Fruit fly (Drosophila melanogaster) whole organism, embryonic: ENCODE data around the gene Elp3.
A peak's percentile ranks its signal among the peaks of the same experiment; 100 is the strongest.

Experiments
- B-H2 ChIP-seq: fragments of 200-800 bp; sonication (Bioruptor generic); optimal IDR thresholded peaks from 2 replicates; lab custom pipeline; 2018; ENCODE audit warnings: missing biosample characterization, mild to moderate bottlenecking, missing genetic modification characterization
- Bgb ChIP-seq: fragments of 200-800 bp; sonication (Bioruptor generic); IDR thresholded peaks from 2 replicates; pipeline ENCODE4 v1.3.6; 2022; ENCODE audit warnings: missing biosample characterization, missing genetic modification characterization; ENCODE audit not compliant: partially characterized antibody
- CG11560 ChIP-seq: fragments of 200-800 bp; sonication (Bioruptor generic); IDR thresholded peaks from 3 replicates; pipeline ENCODE4 v1.3.6; 2022; ENCODE audit warnings: missing biosample characterization, missing genetic modification characterization
- CG11695 ChIP-seq: fragments of 200-800 bp; sonication (Bioruptor generic); IDR thresholded peaks from 3 replicates; pipeline ENCODE4 v1.3.6; 2022; ENCODE audit warnings: missing biosample characterization, missing genetic modification characterization
- CG13424 ChIP-seq: fragments of 200-800 bp; sonication (Bioruptor generic); optimal IDR thresholded peaks from 2 replicates; lab custom pipeline; 2019; ENCODE audit warnings: missing biosample characterization, mild to moderate bottlenecking, missing genetic modification characterization, moderate library complexity
- CG14050 ChIP-seq: fragments of 200-800 bp; sonication (Bioruptor generic); IDR thresholded peaks from 3 replicates; pipeline ENCODE4 v1.3.6; 2022; ENCODE audit warnings: missing biosample characterization, missing genetic modification characterization
- CG17359 ChIP-seq: fragments of 200-800 bp; sonication (Bioruptor generic); optimal IDR thresholded peaks from 3 replicates; lab custom pipeline; 2018; ENCODE audit warnings: missing biosample characterization, mild to moderate bottlenecking, missing genetic modification characterization, moderate library complexity
- CG1832 ChIP-seq: fragments of 200-800 bp; sonication (Bioruptor generic); optimal IDR thresholded peaks from 2 replicates; lab custom pipeline; 2017; ENCODE audit warnings: missing biosample characterization, mild to moderate bottlenecking, missing genetic modification characterization, inconsistent platforms
- CG18476 ChIP-seq: fragments of 200-800 bp; sonication (Bioruptor generic); optimal IDR thresholded peaks from 2 replicates; lab custom pipeline; 2016; ENCODE audit warnings: missing biosample characterization, mild to moderate bottlenecking, missing genetic modification characterization
- CG32767 ChIP-seq: fragments of 200-800 bp; sonication (Bioruptor generic); IDR thresholded peaks from 2 replicates; pipeline ENCODE4 v1.3.6; 2022; ENCODE audit warnings: missing biosample characterization, missing genetic modification characterization
- CG3726 ChIP-seq: fragments of 200-800 bp; sonication (Bioruptor generic); IDR thresholded peaks from 3 replicates; pipeline ENCODE4, ENCODE4 v1.3.6; 2022; ENCODE audit warnings: missing biosample characterization, missing genetic modification characterization
- CG42726 ChIP-seq: fragments of 200-800 bp; sonication (Bioruptor generic); IDR thresholded peaks from 2 replicates; pipeline ENCODE4 v1.3.6; 2022; ENCODE audit warnings: missing biosample characterization, missing genetic modification characterization; ENCODE audit not compliant: partially characterized antibody
- CG4404 ChIP-seq: fragments of 200-800 bp; sonication (Bioruptor generic); IDR thresholded peaks from 2 replicates; pipeline ENCODE4 v1.3.6; 2022; ENCODE audit warnings: missing biosample characterization, missing genetic modification characterization
- CG4707 ChIP-seq: fragments of 200-800 bp; sonication (Bioruptor generic); optimal IDR thresholded peaks from 2 replicates; lab custom pipeline; 2018; ENCODE audit warnings: missing biosample characterization, mild to moderate bottlenecking, missing genetic modification characterization, moderate library complexity
- CG6791 ChIP-seq: fragments of 200-800 bp; sonication (Bioruptor generic); IDR thresholded peaks from 3 replicates; pipeline ENCODE4 v1.3.6; 2022; ENCODE audit warnings: missing biosample characterization, missing genetic modification characterization; ENCODE audit not compliant: partially characterized antibody
- CG7963 ChIP-seq: fragments of 200-800 bp; sonication (Bioruptor generic); IDR thresholded peaks from 3 replicates; pipeline ENCODE4 v1.3.6; 2022; ENCODE audit warnings: missing biosample characterization, missing genetic modification characterization; ENCODE audit not compliant: partially characterized antibody
- CG8290 ChIP-seq, 3 experiments: fragments of 200-800 bp; sonication (Bioruptor generic); optimal IDR thresholded peaks; 2 replicates each; lab custom pipeline; 2016 to 2019; ENCODE audit warnings: missing biosample characterization in 3 of 3, missing genetic modification characterization in 3 of 3, mild to moderate bottlenecking in 2 of 3, moderate library complexity in 1 of 3
- CG8765 ChIP-seq: fragments of 200-800 bp; sonication (Bioruptor generic); IDR thresholded peaks from 2 replicates; pipeline ENCODE4 v1.3.6; 2022; ENCODE audit warnings: missing biosample characterization, missing genetic modification characterization
- CG8924 ChIP-seq: fragments of 200-800 bp; optimal IDR thresholded peaks from 3 replicates; lab custom pipeline; 2019; ENCODE audit warnings: missing biosample characterization, mild to moderate bottlenecking, missing genetic modification characterization, moderate library complexity
- CG9609 ChIP-seq: fragments of 200-800 bp; sonication (Bioruptor generic); optimal IDR thresholded peaks from 3 replicates; lab custom pipeline; 2016; ENCODE audit warnings: missing biosample characterization, missing genetic modification characterization
- CG9727 ChIP-seq: fragments of 200-800 bp; sonication (Bioruptor generic); optimal IDR thresholded peaks from 3 replicates; lab custom pipeline; 2017; ENCODE audit warnings: missing biosample characterization, mild to moderate bottlenecking, missing genetic modification characterization
- CTCF ChIP-seq: fragments of 200-800 bp; sonication (Bioruptor generic); optimal IDR thresholded peaks from 2 replicates; lab custom pipeline; 2017; ENCODE audit warnings: missing biosample characterization, mild to moderate bottlenecking, missing genetic modification characterization, moderate library complexity
- D19A ChIP-seq: fragments of 200-800 bp; optimal IDR thresholded peaks from 3 replicates; lab custom pipeline; 2019; ENCODE audit warnings: missing biosample characterization, mild to moderate bottlenecking, missing genetic modification characterization, moderate library complexity
- Dfd ChIP-seq, 2 experiments: fragments of >200 bp; optimal IDR thresholded peaks; 2 replicates each; lab custom pipeline; 2017; ENCODE audit warnings: missing biosample characterization in 2 of 2, missing genetic modification characterization in 2 of 2
- Drgx ChIP-seq: fragments of 200-800 bp; sonication (Bioruptor generic); IDR thresholded peaks from 2 replicates; pipeline ENCODE4 v1.3.6; 2022; ENCODE audit warnings: missing biosample characterization, missing genetic modification characterization
- Fer3 ChIP-seq: fragments of 200-800 bp; sonication (Bioruptor generic); optimal IDR thresholded peaks from 2 replicates; lab custom pipeline; 2018; ENCODE audit warnings: missing biosample characterization, mild to moderate bottlenecking, missing genetic modification characterization, moderate library complexity
- HmgD ChIP-seq: fragments of 200-800 bp; sonication (Bioruptor generic); optimal IDR thresholded peaks from 3 replicates; lab custom pipeline; 2016; ENCODE audit warnings: missing biosample characterization, missing genetic modification characterization
- Hmr ChIP-seq: fragments of 200-800 bp; sonication (Bioruptor generic); optimal IDR thresholded peaks from 3 replicates; lab custom pipeline; 2017; ENCODE audit warnings: mild to moderate bottlenecking, missing biosample characterization, missing genetic modification reagents, missing genetic modification characterization
- Lpt ChIP-seq: fragments of >200 bp; optimal IDR thresholded peaks from 2 replicates; lab custom pipeline; 2018; ENCODE audit warnings: missing biosample characterization, missing genetic modification characterization
- Mrtf ChIP-seq: fragments of 200-800 bp; sonication (Bioruptor generic); IDR thresholded peaks from 3 replicates; pipeline ENCODE4 v1.3.6; 2022; ENCODE audit warnings: missing biosample characterization, missing genetic modification characterization
- Side ChIP-seq: fragments of 200-800 bp; sonication (Bioruptor generic); optimal IDR thresholded peaks from 2 replicates; lab custom pipeline; 2016; ENCODE audit warnings: missing biosample characterization, missing genetic modification characterization
- Sin3A ChIP-seq: fragments of >200 bp; optimal IDR thresholded peaks from 2 replicates; lab custom pipeline; 2018
- Sox100B ChIP-seq: fragments of 200-800 bp; sonication (Bioruptor generic); optimal IDR thresholded peaks from 3 replicates; lab custom pipeline; 2018; ENCODE audit warnings: missing biosample characterization, mild to moderate bottlenecking, missing genetic modification characterization
- amos ChIP-seq: fragments of 200-800 bp; sonication (Bioruptor generic); IDR thresholded peaks from 2 replicates; pipeline ENCODE4 v1.3.6; 2022; ENCODE audit warnings: missing biosample characterization, missing genetic modification characterization; ENCODE audit not compliant: partially characterized antibody
- ap ChIP-seq: fragments of 200-800 bp; sonication (Bioruptor generic); IDR thresholded peaks from 2 replicates; pipeline ENCODE4 v1.3.6; 2022; ENCODE audit warnings: missing biosample characterization, missing genetic modification characterization
- ato ChIP-seq: fragments of 200-800 bp; sonication (Bioruptor generic); IDR thresholded peaks from 2 replicates; pipeline ENCODE4 v1.3.6; 2022; ENCODE audit warnings: missing biosample characterization, missing genetic modification characterization; ENCODE audit not compliant: partially characterized antibody
- bab2 ChIP-seq: fragments of 200-800 bp; sonication (Bioruptor generic); optimal IDR thresholded peaks from 2 replicates; lab custom pipeline; 2016; ENCODE audit warnings: missing biosample characterization, missing genetic modification characterization
- bbx ChIP-seq: fragments of 200-800 bp; sonication (Bioruptor generic); IDR thresholded peaks from 2 replicates; pipeline ENCODE4 v1.3.6; 2022; ENCODE audit warnings: missing biosample characterization, missing genetic modification characterization; ENCODE audit not compliant: partially characterized antibody
- cato ChIP-seq: fragments of 200-800 bp; sonication (Bioruptor generic); optimal IDR thresholded peaks from 2 replicates; lab custom pipeline; 2016; ENCODE audit warnings: missing biosample characterization, missing genetic modification characterization, borderline replicate concordance
- chif ChIP-seq, 2 experiments: fragments of 200-800 bp; sonication (Bioruptor generic); optimal IDR thresholded peaks; 3 replicates each; lab custom pipeline; 2016; ENCODE audit warnings: missing biosample characterization in 2 of 2, missing genetic modification characterization in 2 of 2
- fd96Cb ChIP-seq: fragments of 200-800 bp; sonication (Bioruptor generic); optimal IDR thresholded peaks from 2 replicates; lab custom pipeline; 2018; ENCODE audit warnings: missing biosample characterization, mild to moderate bottlenecking, missing genetic modification characterization, moderate library complexity
- hb ChIP-seq: fragments of 200-800 bp; sonication (Bioruptor generic); IDR thresholded peaks from 3 replicates; pipeline ENCODE4 v1.3.6; 2022; ENCODE audit warnings: missing biosample characterization, missing genetic modification characterization; ENCODE audit not compliant: partially characterized antibody
- nau ChIP-seq: fragments of 200-800 bp; sonication (Bioruptor generic); optimal IDR thresholded peaks from 3 replicates; lab custom pipeline; 2017; ENCODE audit warnings: missing biosample characterization, mild to moderate bottlenecking, missing genetic modification characterization, missing genetic modification reagents
- otp ChIP-seq: fragments of 200-800 bp; sonication (Bioruptor generic); IDR thresholded peaks from 3 replicates; pipeline ENCODE4, ENCODE4 v1.3.6; 2022; ENCODE audit warnings: missing biosample characterization, missing genetic modification characterization
- p53 ChIP-seq: fragments of 200-800 bp; sonication (Bioruptor generic); optimal IDR thresholded peaks from 2 replicates; lab custom pipeline; 2016; ENCODE audit warnings: missing biosample characterization, missing genetic modification characterization
- pb ChIP-seq: fragments of 200-800 bp; sonication (Bioruptor generic); optimal IDR thresholded peaks from 3 replicates; lab custom pipeline; 2016; ENCODE audit warnings: missing biosample characterization, missing genetic modification characterization
- pita ChIP-seq: fragments of 200-800 bp; sonication (Bioruptor generic); optimal IDR thresholded peaks from 2 replicates; lab custom pipeline; 2017; ENCODE audit warnings: missing biosample characterization, mild to moderate bottlenecking, missing genetic modification characterization
- slbo ChIP-seq: fragments of 200-800 bp; sonication (Bioruptor generic); IDR thresholded peaks from 2 replicates; pipeline ENCODE4 v1.3.6; 2022; ENCODE audit warnings: missing biosample characterization, missing genetic modification characterization
- slou ChIP-seq: fragments of 200-800 bp; sonication (Bioruptor generic); optimal IDR thresholded peaks from 3 replicates; lab custom pipeline; 2016; ENCODE audit warnings: missing biosample characterization, missing genetic modification characterization
- sug ChIP-seq: fragments of 200-800 bp; optimal IDR thresholded peaks from 2 replicates; lab custom pipeline; 2019; ENCODE audit warnings: missing biosample characterization, mild to moderate bottlenecking, missing genetic modification characterization, moderate library complexity
- trh ChIP-seq: fragments of 200-800 bp; sonication (Bioruptor generic); optimal IDR thresholded peaks from 2 replicates; lab custom pipeline; 2016; ENCODE audit warnings: missing biosample characterization, missing genetic modification characterization
- vfl ChIP-seq: fragments of 200-800 bp; sonication (Bioruptor generic); optimal IDR thresholded peaks from 2 replicates; lab custom pipeline; 2016; ENCODE audit warnings: missing biosample characterization, missing genetic modification characterization

The Elp3 gene

dm6 chr2L:4418819-4419218, 25.7 kb upstream of the Elp3 start (continued):
- TF ChIP-seq Drgx (GFP tag; lab: Robert Waterston, UW) (no peak), bbx (GFP tag; lab: Robert Waterston, UW) (peak; percentile 67), cato (no peak), CG14050 (no peak), chif (GFP tag; optimal IDR thresholded peaks at IDR 0.05; lab: Kevin White, UChicago) (no peak), CG9609 (GFP tag; lab: Kevin White, UChicago) (no peak), Sox100B (GFP tag; lab: Kevin White, UChicago) (no peak), ap (GFP tag; lab: Robert Waterston, UW) (no peak), CG17359 (tag; lab: Kevin White, UChicago) (no peak), p53 (GFP tag; lab: Kevin White, UChicago) (no peak), slou (GFP tag; lab: Kevin White, UChicago) (no peak), Bgb (GFP tag; lab: Robert Waterston, UW) (peak; percentile 76), slbo (GFP tag; lab: Robert Waterston, UW) (0 out of 2 replicates have a peak, but pooled peaks have one; percentile 4), CG8290 (GFP tag; optimal IDR thresholded peaks at IDR 0.05; lab: Kevin White, UChicago) (no peak), CG8290 (tag; optimal IDR thresholded peaks at IDR 0.05; lab: Kevin White, UChicago) (no peak), ato (peak; percentile 37; the same call in 1 of the 2 replicates), Mrtf (GFP tag; lab: Robert Waterston, UW) (no peak), hb (GFP tag; lab: Robert Waterston, UW) (peak; percentile 50; the same call in 1 of the 3 replicates), Side (no peak), CG7963 (GFP tag; lab: Robert Waterston, UW) (peak; percentile 51; the same call in 2 of the 3 replicates), Fer3 (tag; lab: Kevin White, UChicago) (no peak), trh (GFP tag; lab: Kevin White, UChicago) (no peak), pb (GFP tag; lab: Kevin White, UChicago) (no peak), sug (tag; lab: Kevin White, UChicago) (no peak), CG3726 (GFP tag; lab: Robert Waterston, UW) (no peak), CG6791 (peak; percentile 77), CG8765 (GFP tag; lab: Robert Waterston, UW) (no peak), Lpt (GFP tag; lab: Kevin White, UChicago) (no peak), Dfd (GFP tag; optimal IDR thresholded peaks at IDR 0.05; lab: Kevin White, UChicago) (no peak), Hmr (no peak), CG8924 (tag; lab: Kevin White, UChicago) (no peak), CG18476 (GFP tag; lab: Kevin White, UChicago) (no peak), CTCF (GFP tag; lab: Kevin White, UChicago) (no peak), Sin3A (no peak), CG32767 (GFP tag; lab: Robert Waterston, UW) (no peak), pita (GFP tag; lab: Kevin White, UChicago) (no peak), fd96Cb (no peak), D19A (peak; percentile 22), CG1832 (no peak), CG11695 (GFP tag; lab: Robert Waterston, UW) (no peak), CG11560 (tag; lab: Robert Waterston, UW) (no peak), amos (peak; percentile 67; the same call in 1 of the 2 replicates), bab2 (GFP tag; lab: Kevin White, UChicago) (no peak), CG13424 (tag; lab: Kevin White, UChicago) (no peak), nau (no peak), otp (no peak), B-H2 (GFP tag; lab: Kevin White, UChicago) (no peak), CG9727 (GFP tag; lab: Kevin White, UChicago) (no peak), CG4707 (no peak), CG4404 (GFP tag; lab: Robert Waterston, UW) (no peak), HmgD (no peak), vfl (GFP tag; lab: Kevin White, UChicago) (no peak), CG42726 (GFP tag; lab: Robert Waterston, UW) (peak; percentile 55)
